Fruit fly (Drosophila melanogaster) whole organism, adult: ENCODE results near the gene CG17300.

Experiments used
- CG33017 ChIP-seq: fragments of 200-800 bp; sonication (Bioruptor generic); optimal IDR thresholded peaks from 2 replicates; lab custom pipeline; 2018; ENCODE audit warnings: missing biosample characterization, mild to moderate bottlenecking, missing genetic modification characterization, moderate library complexity
- CG7101 ChIP-seq: fragments of 200-800 bp; sonication (Bioruptor generic); optimal IDR thresholded peaks from 2 replicates; lab custom pipeline; 2018; ENCODE audit warnings: missing biosample characterization, mild to moderate bottlenecking, missing genetic modification characterization, moderate library complexity
- Clk ChIP-seq: fragments of 200-800 bp; sonication (Bioruptor generic); optimal IDR thresholded peaks from 2 replicates; lab custom pipeline; 2017; ENCODE audit warnings: missing biosample characterization, missing genetic modification characterization
- cic ChIP-seq: fragments of 200-800 bp; sonication (Bioruptor generic); optimal IDR thresholded peaks from 2 replicates; lab custom pipeline; 2017; ENCODE audit warnings: missing biosample characterization, mild to moderate bottlenecking, missing genetic modification characterization, moderate library complexity
- toe ChIP-seq: fragments of 200-800 bp; sonication (Bioruptor generic); optimal IDR thresholded peaks from 2 replicates; lab custom pipeline; 2016; ENCODE audit warnings: missing biosample characterization, missing genetic modification characterization

- TF ChIP-seq toe (GFP tag; lab: Kevin White, UChicago) (no peak), cic (no peak), CG7101 (no peak), CG33017 (no peak), Clk (GFP tag; lab: Kevin White, UChicago) (no peak)
Measured at dm6 chr3L:13077326-13077725, 9.8 kb downstream of the CG17300 start.
